Fruit fly (Drosophila melanogaster) whole organism, wandering third instar larva: ENCODE data around the gene CG42853.

Source experiments
- Abd-B ChIP-seq: fragments of >200 bp; optimal IDR thresholded peaks from 2 replicates; lab custom pipeline; 2017; ENCODE audit warnings: missing biosample characterization, missing genetic modification characterization
- CG32264 ChIP-seq: fragments of 200-800 bp; sonication (Bioruptor generic); optimal IDR thresholded peaks from 2 replicates; lab custom pipeline; 2016; ENCODE audit warnings: missing biosample characterization, missing genetic modification characterization
- CG9705 ChIP-seq: fragments of 200-800 bp; sonication (Bioruptor generic); optimal IDR thresholded peaks from 2 replicates; lab custom pipeline; 2018; ENCODE audit warnings: missing biosample characterization, mild to moderate bottlenecking, missing genetic modification characterization
- CrebA ChIP-seq: fragments of 200-800 bp; sonication (Bioruptor generic); optimal IDR thresholded peaks from 2 replicates; lab custom pipeline; 2016; ENCODE audit warnings: missing biosample characterization, mild to moderate bottlenecking, missing genetic modification characterization, borderline replicate concordance
- Dfd ChIP-seq: fragments of >200 bp; optimal IDR thresholded peaks from 2 replicates; lab custom pipeline; 2017; ENCODE audit warnings: missing biosample characterization, missing genetic modification characterization
- Dif ChIP-seq: fragments of 200-275, 200-300 bp; sonication (Bioruptor generic); optimal IDR thresholded peaks from 2 replicates; lab custom pipeline; 2018; ENCODE audit warnings: missing biosample characterization, missing genetic modification characterization; ENCODE audit not compliant: partially characterized antibody
- GATAd ChIP-seq: sonication (Bioruptor generic); optimal IDR thresholded peaks from 2 replicates; lab custom pipeline; 2016; ENCODE audit warnings: missing biosample characterization, missing genetic modification characterization
- HLH106 ChIP-seq: fragments of 200-800 bp; optimal IDR thresholded peaks from 3 replicates; lab custom pipeline; 2019; ENCODE audit warnings: missing biosample characterization, mild to moderate bottlenecking, missing genetic modification characterization, moderate library complexity
- Hnf4 ChIP-seq: fragments of 200-800 bp; sonication (Bioruptor generic); optimal IDR thresholded peaks from 2 replicates; lab custom pipeline; 2016; ENCODE audit warnings: missing biosample characterization, mild to moderate bottlenecking, missing genetic modification characterization
- Hr83 ChIP-seq: fragments of 200-300 bp; sonication (Bioruptor generic); optimal IDR thresholded peaks from 2 replicates; lab custom pipeline; 2016; ENCODE audit warnings: missing biosample characterization, mild to moderate bottlenecking, missing genetic modification characterization, moderate library complexity; ENCODE audit not compliant: poor library complexity, severe bottlenecking
- Jra ChIP-seq: sonication (Bioruptor generic); optimal IDR thresholded peaks from 2 replicates; lab custom pipeline; 2016; ENCODE audit warnings: missing biosample characterization, missing genetic modification characterization
- Myc ChIP-seq: fragments of >200 bp; optimal IDR thresholded peaks from 2 replicates; lab custom pipeline; 2017
- N ChIP-seq: fragments of >200 bp; optimal IDR thresholded peaks from 2 replicates; lab custom pipeline; 2018; ENCODE audit warnings: missing biosample characterization, missing external identifiers, missing genetic modification characterization
- OdsH ChIP-seq: fragments of 200-800 bp; sonication (Bioruptor generic); optimal IDR thresholded peaks from 2 replicates; lab custom pipeline; 2016; ENCODE audit warnings: missing biosample characterization, mild to moderate bottlenecking, missing genetic modification characterization
- Sp1 ChIP-seq: fragments of 200-800 bp; sonication (Bioruptor generic); optimal IDR thresholded peaks from 3 replicates; lab custom pipeline; 2019; ENCODE audit warnings: missing biosample characterization, mild to moderate bottlenecking, missing genetic modification characterization, moderate library complexity
- Vsx2 ChIP-seq: fragments of 200-300, 225-300 bp; sonication (Bioruptor generic); optimal IDR thresholded peaks from 2 replicates; lab custom pipeline; 2018; ENCODE audit warnings: missing biosample characterization, missing genetic modification characterization; ENCODE audit not compliant: partially characterized antibody
- br ChIP-seq: fragments of 200-800 bp; sonication (Bioruptor generic); optimal IDR thresholded peaks from 2 replicates; lab custom pipeline; 2016; ENCODE audit warnings: missing biosample characterization, missing genetic modification characterization
- brk ChIP-seq: fragments of 200-800 bp; sonication (Bioruptor generic); optimal IDR thresholded peaks from 2 replicates; lab custom pipeline; 2016; ENCODE audit warnings: missing biosample characterization, mild to moderate bottlenecking, missing genetic modification characterization
- dl ChIP-seq, 2 experiments: fragments of 175-275, 200-275 bp in 1 of 2; fragments of 200-275 bp in 1 of 2; sonication (Bioruptor generic); optimal IDR thresholded peaks; lab custom pipeline; 2018; ENCODE audit warnings: mild to moderate bottlenecking in 2 of 2, missing biosample characterization in 2 of 2, missing genetic modification characterization in 2 of 2, moderate library complexity in 2 of 2; ENCODE audit not compliant: partially characterized antibody in 2 of 2, insufficient read depth in 1 of 2
- dmrt93B ChIP-seq: fragments of 200-800 bp; sonication (Bioruptor generic); optimal IDR thresholded peaks from 2 replicates; lab custom pipeline; 2018; ENCODE audit warnings: missing biosample characterization, mild to moderate bottlenecking, missing genetic modification characterization
- dsf ChIP-seq: sonication (Bioruptor generic); optimal IDR thresholded peaks from 2 replicates; lab custom pipeline; 2016; ENCODE audit warnings: missing biosample characterization, missing genetic modification characterization, borderline replicate concordance
- ey ChIP-seq: fragments of 200-800 bp; sonication (Bioruptor generic); optimal IDR thresholded peaks from 2 replicates; lab custom pipeline; 2016; ENCODE audit warnings: missing biosample characterization, missing genetic modification characterization
- fru ChIP-seq: fragments of 200-800 bp; sonication (Bioruptor generic); optimal IDR thresholded peaks from 3 replicates; lab custom pipeline; 2016; ENCODE audit warnings: missing biosample characterization, mild to moderate bottlenecking, missing genetic modification characterization
- h ChIP-seq: fragments of 200-800 bp; sonication (Bioruptor generic); optimal IDR thresholded peaks from 3 replicates; lab custom pipeline; 2016; ENCODE audit warnings: missing biosample characterization, mild to moderate bottlenecking, missing genetic modification characterization
- lola ChIP-seq: fragments of >200 bp; optimal IDR thresholded peaks from 2 replicates; lab custom pipeline; 2017; ENCODE audit warnings: missing biosample characterization, missing genetic modification characterization
- pan ChIP-seq: fragments of >200 bp; optimal IDR thresholded peaks from 2 replicates; lab custom pipeline; 2017
- rgr ChIP-seq: fragments of 200-800 bp; sonication (Bioruptor generic); optimal IDR thresholded peaks from 3 replicates; lab custom pipeline; 2016; ENCODE audit warnings: missing biosample characterization, mild to moderate bottlenecking, missing genetic modification characterization
- sage ChIP-seq: fragments of 200-800 bp; sonication (Bioruptor generic); optimal IDR thresholded peaks from 2 replicates; lab custom pipeline; 2016; ENCODE audit warnings: missing biosample characterization, mild to moderate bottlenecking, missing genetic modification characterization
- sv ChIP-seq: fragments of 200-800 bp; sonication (Bioruptor generic); optimal IDR thresholded peaks from 3 replicates; lab custom pipeline; 2016; ENCODE audit warnings: missing biosample characterization, missing genetic modification characterization
- usp ChIP-seq: fragments of >200 bp; optimal IDR thresholded peaks from 2 replicates; lab custom pipeline; 2017; ENCODE audit warnings: missing biosample characterization, missing genetic modification characterization
- woc ChIP-seq: sonication (Bioruptor generic); optimal IDR thresholded peaks from 2 replicates; lab custom pipeline; 2016; ENCODE audit warnings: missing biosample characterization, mild to moderate bottlenecking, missing genetic modification characterization

CG42853 gene

DNA sequence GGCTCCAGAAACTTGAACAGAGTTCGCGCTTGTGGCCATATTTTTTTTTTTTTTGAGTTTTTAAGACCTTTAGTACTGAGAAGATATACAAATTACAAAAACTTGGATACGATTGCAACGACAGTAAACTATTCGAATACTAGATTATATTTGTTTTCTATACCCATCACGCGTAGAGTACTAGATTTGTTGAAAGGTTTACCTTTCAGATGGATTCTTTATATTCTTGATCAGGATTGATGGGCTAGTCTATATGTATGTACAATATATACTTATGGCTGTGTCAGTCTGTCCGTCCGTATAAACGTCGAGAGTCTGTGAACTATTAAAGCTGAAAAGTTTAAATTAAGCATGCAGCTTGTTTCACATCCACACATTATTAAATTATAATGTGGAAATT, at the start of gene CG42853:
CG42853 (minus strand) TSS at position 101 of the 400 bp plus-strand sequence.
- TF ChIP-seq dmrt93B (GFP tag; lab: Kevin White, UChicago) (no peak), pan (lab: Kevin White, UChicago) (no peak), Vsx2 (GFP tag; lab: Kevin White, UChicago) (no peak)

DNA sequence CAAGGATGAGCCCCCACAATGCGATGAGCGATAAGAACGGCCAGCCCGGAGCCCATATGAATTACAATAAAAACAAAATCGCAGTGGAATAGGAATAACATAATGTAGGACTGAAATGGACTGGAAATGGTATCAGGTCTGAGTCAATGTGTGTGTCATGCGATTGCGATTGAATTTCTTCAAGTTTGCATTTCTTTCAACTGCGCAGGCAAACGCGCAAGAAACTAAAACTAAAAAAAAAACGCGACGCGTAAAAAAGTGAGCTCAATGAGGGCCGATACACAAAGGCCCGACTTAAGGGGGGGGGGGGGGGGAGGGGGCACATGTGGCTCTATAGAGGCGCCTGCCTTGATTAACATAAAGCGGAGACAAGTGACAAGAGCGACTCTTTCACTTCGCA, 49.3 kb upstream of the CG42853 start:
- TF ChIP-seq sage (GFP tag; lab: Kevin White, UChicago) (no peak), CrebA (GFP tag; lab: Kevin White, UChicago) (no peak), CG9705 (GFP tag; lab: Kevin White, UChicago) (no peak), Hr83 (GFP tag; lab: Kevin White, UChicago) (no peak), h (GFP tag; lab: Kevin White, UChicago) (no peak), Sp1 (no peak), GATAd (no peak), rgr (no peak)

DNA sequence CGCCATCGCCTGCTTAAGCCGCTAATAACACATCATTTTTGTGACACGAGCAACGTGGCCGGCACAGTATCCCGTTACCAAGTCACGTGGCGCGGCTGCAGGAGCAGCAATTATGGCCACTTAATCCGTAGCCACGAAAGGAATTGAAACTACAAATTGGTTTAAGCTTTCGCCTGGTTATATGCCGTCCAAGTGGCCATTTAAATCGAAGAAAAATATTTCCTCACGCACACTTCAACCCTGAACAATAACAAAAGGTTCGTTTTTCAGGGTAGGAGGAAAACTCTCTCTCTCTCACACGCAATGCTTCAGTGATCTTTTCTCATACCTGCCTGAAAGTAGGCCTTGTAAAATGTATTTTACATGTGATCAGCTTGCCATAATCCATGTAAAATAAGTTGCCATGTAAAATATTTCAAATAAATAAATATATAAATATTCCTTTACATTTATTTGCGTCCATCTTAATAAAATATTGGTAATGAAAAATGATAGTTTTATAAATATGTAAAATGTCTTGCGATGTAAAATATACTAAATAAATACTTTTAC, 45.3 kb upstream of the CG42853 start:
- TF ChIP-seq CG32264: no peak
- TF ChIP-seq fru (GFP tag; lab: Kevin White, UChicago): no peak
- TF ChIP-seq h (GFP tag; lab: Kevin White, UChicago): no peak
- no peak for TF ChIP-seq br
- no peak for TF ChIP-seq OdsH (GFP tag; lab: Kevin White, UChicago)
- no peak for TF ChIP-seq usp (GFP tag; lab: Kevin White, UChicago)
- no peak for TF ChIP-seq Vsx2 (GFP tag; lab: Kevin White, UChicago)
- TF ChIP-seq brk: no peak
- TF ChIP-seq Dif (GFP tag; lab: Kevin White, UChicago): peak; percentile 1
- no peak for TF ChIP-seq Sp1
- no peak for TF ChIP-seq Hr83 (GFP tag; lab: Kevin White, UChicago)
- TF ChIP-seq N (GFP tag; lab: Kevin White, UChicago): no peak
- TF ChIP-seq CrebA (GFP tag; lab: Kevin White, UChicago): no peak
- TF ChIP-seq Myc (lab: Kevin White, UChicago): peak; percentile 60
- no peak for TF ChIP-seq Jra (GFP tag; lab: Kevin White, UChicago)
- TF ChIP-seq Abd-B (GFP tag; lab: Kevin White, UChicago): no peak

DNA sequence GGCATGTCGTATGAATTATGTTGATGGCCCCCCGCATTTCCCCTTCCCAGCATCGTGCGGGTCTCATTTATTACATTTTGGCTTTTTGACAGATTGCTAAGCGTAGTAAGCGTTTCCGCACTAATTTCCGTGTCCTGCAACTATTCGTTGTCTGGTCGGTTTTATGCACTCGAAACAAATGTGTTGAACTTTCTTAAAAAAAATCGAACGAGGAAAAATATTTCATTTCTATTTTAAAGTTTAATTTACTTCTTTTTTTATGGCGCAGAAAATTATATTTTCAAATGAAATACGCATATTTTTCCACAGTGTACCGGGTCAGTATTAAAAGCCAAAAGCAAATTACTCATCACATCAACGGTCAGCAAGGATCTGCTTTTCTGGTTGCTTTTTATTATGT, 43.0 kb upstream of the CG42853 start:
- no peak for TF ChIP-seq ey (GFP tag; lab: Kevin White, UChicago)
- TF ChIP-seq dl (GFP tag; optimal IDR thresholded peaks at IDR 0.05; lab: Kevin White, UChicago; ENCODE audit: insufficient read depth in 1 of 2, partially characterized antibody in 2 of 2): no peak
- TF ChIP-seq, all 38 proteins: peak for 0

DNA sequence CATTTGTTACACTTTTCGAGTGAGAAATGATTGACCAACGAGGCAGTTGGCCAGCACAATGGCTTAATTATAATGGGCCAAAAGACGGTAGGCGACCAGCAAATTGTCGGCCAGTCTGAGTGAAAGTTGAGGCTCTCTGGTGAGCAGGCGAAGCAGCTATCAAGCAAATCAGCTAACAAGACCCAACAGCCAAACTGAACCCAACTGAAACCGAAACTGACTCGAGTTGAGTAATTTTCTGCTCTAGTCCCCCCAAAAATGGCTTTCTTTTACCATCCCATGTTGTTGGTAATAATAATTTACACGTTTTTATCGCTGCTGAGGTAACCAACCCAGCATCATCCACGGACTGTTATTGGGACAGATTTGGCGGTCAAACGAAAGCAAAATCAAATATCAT, 41.3 kb upstream of the CG42853 start:
- no peak for TF ChIP-seq Myc (lab: Kevin White, UChicago)
- TF ChIP-seq CG9705 (GFP tag; lab: Kevin White, UChicago): no peak
- no peak for TF ChIP-seq Dfd
- TF ChIP-seq HLH106: no peak
- TF ChIP-seq pan (lab: Kevin White, UChicago): no peak
- TF ChIP-seq woc (GFP tag; lab: Kevin White, UChicago): no peak
- TF ChIP-seq N (GFP tag; lab: Kevin White, UChicago): no peak
- TF ChIP-seq usp (GFP tag; lab: Kevin White, UChicago): no peak
- TF ChIP-seq br: no peak
- no peak for TF ChIP-seq Vsx2 (GFP tag; lab: Kevin White, UChicago)
- TF ChIP-seq dsf (GFP tag; lab: Kevin White, UChicago): no peak
- no peak for TF ChIP-seq Hnf4
- TF ChIP-seq sv (GFP tag; lab: Kevin White, UChicago): no peak
- no peak for TF ChIP-seq OdsH (GFP tag; lab: Kevin White, UChicago)
- TF ChIP-seq dmrt93B (GFP tag; lab: Kevin White, UChicago): no peak
- no peak for TF ChIP-seq lola (GFP tag; lab: Kevin White, UChicago)
